Fruit fly (Drosophila melanogaster): Measurements from ENCODE around the gene CG9121.

DNA sequence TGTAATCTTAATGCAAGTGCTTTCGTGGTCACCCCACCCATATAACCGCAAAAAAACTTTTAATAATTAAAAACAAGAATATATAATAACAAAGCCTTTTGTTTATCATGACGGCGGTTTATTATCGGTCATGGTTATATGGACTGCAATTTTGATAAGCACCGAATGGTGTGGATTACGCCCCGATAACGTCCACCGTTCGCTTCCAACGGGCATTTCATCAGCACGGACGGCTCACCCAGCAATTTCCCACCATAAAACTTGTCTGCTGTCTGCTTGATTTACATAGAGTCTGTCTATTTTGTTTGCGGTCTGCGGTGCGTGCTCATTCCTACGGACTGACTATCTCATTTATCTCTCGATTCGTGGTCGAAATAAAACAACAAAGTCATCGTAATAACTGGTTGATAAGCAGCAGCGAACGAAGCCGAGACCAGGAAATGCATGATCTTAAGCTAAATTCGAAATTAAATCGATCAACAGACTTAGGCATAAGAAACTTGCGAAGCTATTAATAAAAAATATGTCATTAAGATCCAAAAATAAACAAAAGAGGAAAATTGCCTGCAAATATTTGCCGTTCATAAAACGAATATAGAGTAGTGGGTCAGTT is 44.6 kb upstream of the CG9121 start:
- TF ChIP-seq psq (optimal IDR thresholded peaks at IDR 0.05) (no peak), Sin3A (optimal IDR thresholded peaks at IDR 0.05) (no peak), Myc (optimal IDR thresholded peaks at IDR 0.05) (no peak), h (optimal IDR thresholded peaks at IDR 0.05) (no peak), insv (optimal IDR thresholded peaks at IDR 0.05) (no peak)
